Fruit fly (Drosophila melanogaster): Measurements from ENCODE around the gene CG15385.
A peak's percentile ranks its signal among the peaks of the same experiment; 100 is the strongest.

The CG15385 gene

DNA sequence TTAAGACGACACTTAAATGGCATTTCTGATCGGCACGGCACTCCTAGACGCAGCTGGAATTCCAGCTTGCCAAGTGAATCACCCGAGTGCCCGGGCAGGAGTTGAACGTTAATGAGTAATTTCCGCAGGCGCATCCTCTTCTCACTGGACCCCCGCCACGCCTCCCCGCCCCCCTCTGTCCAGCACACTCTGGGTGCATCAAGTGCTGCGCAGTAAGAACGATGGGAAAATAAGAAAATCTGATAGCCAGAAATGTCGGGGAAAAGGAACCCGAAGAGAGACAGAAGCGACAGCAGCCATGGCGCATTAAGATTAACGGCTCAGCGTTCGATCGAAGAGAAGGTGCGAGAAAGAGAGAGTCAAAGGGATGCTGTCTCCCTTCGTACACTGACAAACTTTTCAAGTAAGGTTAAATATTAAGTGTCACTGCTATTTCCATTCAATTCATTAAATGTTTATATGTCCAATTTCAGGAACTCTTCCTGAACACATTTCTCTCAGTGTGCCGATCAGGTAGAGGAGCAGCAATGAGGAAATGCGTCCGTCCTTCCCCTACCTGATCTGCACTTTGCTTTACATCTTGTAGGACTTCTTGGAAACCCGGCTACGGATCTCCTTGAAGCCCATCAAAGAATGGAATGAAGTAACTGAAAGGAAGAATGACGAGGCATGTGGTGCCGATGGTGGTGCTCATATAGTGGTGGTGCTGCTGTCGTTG lies 47.7 kb downstream of the CG15385 start (continued):
- TF ChIP-seq CG17359 (tag; optimal IDR thresholded peaks at IDR 0.05) (peak; percentile 45), CG12744 (GFP tag; optimal IDR thresholded peaks at IDR 0.05) (peak; percentile 55), zf30C (GFP tag; optimal IDR thresholded peaks at IDR 0.05) (peak; percentile 100), Ets97D (GFP tag; optimal IDR thresholded peaks at IDR 0.05) (peak; percentile 5), tna (GFP tag; IDR thresholded peaks at IDR 0.05; ENCODE audit: partially characterized antibody) (no peak), CG6654 (GFP tag; optimal IDR thresholded peaks at IDR 0.05) (no peak), croc (GFP tag; conservative IDR thresholded peaks at IDR 0.05) (peak; percentile 64), Mad (GFP tag; optimal IDR thresholded peaks at IDR 0.05) (no peak), CG3838 (GFP tag; optimal IDR thresholded peaks at IDR 0.05) (no peak), ara (GFP tag; IDR thresholded peaks at IDR 0.05) (peak; percentile 92), CG33557 (GFP tag; optimal IDR thresholded peaks at IDR 0.05) (peak; percentile 90), tio (GFP tag; optimal IDR thresholded peaks at IDR 0.05) (peak; percentile 32), CG3281 (GFP tag; optimal IDR thresholded peaks at IDR 0.05) (no peak), CG16863 (GFP tag; optimal IDR thresholded peaks at IDR 0.05) (peak; percentile 75), CG10274 (GFP tag; optimal IDR thresholded peaks at IDR 0.05) (no peak), CG12071 (GFP tag; optimal IDR thresholded peaks at IDR 0.05) (no peak), Antp (GFP tag; optimal IDR thresholded peaks at IDR 0.05) (peak; percentile 76), Camta (GFP tag; optimal IDR thresholded peaks at IDR 0.05) (peak; percentile 39), CG31224 (GFP tag; IDR thresholded peaks at IDR 0.05) (0 out of 2 replicates have a peak, but pooled peaks have one; percentile 19), CG17328 (GFP tag; IDR thresholded peaks at IDR 0.05) (peak; percentile 78), lab (GFP tag; optimal IDR thresholded peaks at IDR 0.05) (peak; percentile 6), CG31441 (GFP tag; IDR thresholded peaks at IDR 0.05) (peak; percentile 68; the same call in 1 of the 2 replicates), CG6272 (GFP tag; IDR thresholded peaks at IDR 0.05) (no peak), Eip74EF (GFP tag; optimal IDR thresholded peaks at IDR 0.05) (peak in 1 of 2 experiments; percentile 7), Gsc (GFP tag; IDR thresholded peaks at IDR 0.05) (no peak), Hey (tag; optimal IDR thresholded peaks at IDR 0.05) (no peak), CG14710 (tag; optimal IDR thresholded peaks at IDR 0.05) (peak; percentile 83), CG4617 (GFP tag; optimal IDR thresholded peaks at IDR 0.05; ENCODE audit: borderline replicate concordance) (peak; percentile 5), Nf-YA (GFP tag; IDR thresholded peaks at IDR 0.05) (no peak), Fer2 (tag; optimal IDR thresholded peaks at IDR 0.05) (no peak), CG5953 (GFP tag; IDR thresholded peaks at IDR 0.05) (no peak), CG34224 (GFP tag; IDR thresholded peaks at IDR 0.05; ENCODE audit: partially characterized antibody) (no peak), pita (GFP tag; optimal IDR thresholded peaks at IDR 0.05) (no peak), CG1603 (tag; optimal IDR thresholded peaks at IDR 0.05) (peak; percentile 84), pho (GFP tag; optimal IDR thresholded peaks at IDR 0.05) (no peak), CG9876 (GFP tag; optimal IDR thresholded peaks at IDR 0.05) (peak; percentile 25), HLH54F (GFP tag; optimal IDR thresholded peaks at IDR 0.05) (peak; percentile 40), hbn (GFP tag; IDR thresholded peaks at IDR 0.05; ENCODE audit: partially characterized antibody) (no peak), esg (GFP tag; conservative IDR thresholded peaks at IDR 0.05) (no peak), ATbp (GFP tag; optimal IDR thresholded peaks at IDR 0.05) (peak; percentile 18), twi (tag; optimal IDR thresholded peaks at IDR 0.05) (peak; percentile 89), CG11695 (GFP tag; IDR thresholded peaks at IDR 0.05) (0 out of 3 replicates have a peak, but pooled peaks have one; percentile 12), CG8765 (GFP tag; IDR thresholded peaks at IDR 0.05) (peak; percentile 93), D19A (tag; optimal IDR thresholded peaks at IDR 0.05) (peak; percentile 73), ase (GFP tag; IDR thresholded peaks at IDR 0.05) (peak; percentile 19; the same call in 1 of the 3 replicates), CG14441 (GFP tag; IDR thresholded peaks at IDR 0.05) (no peak), caup (GFP tag; optimal IDR thresholded peaks at IDR 0.05; ENCODE audit: severe bottlenecking) (no peak), cwo (GFP tag; optimal IDR thresholded peaks at IDR 0.05) (no peak), CG2202 (tag; optimal IDR thresholded peaks at IDR 0.05) (peak; percentile 55)
